Fruit fly (Drosophila melanogaster) whole organism, embryonic: ENCODE data around the gene bon.

Experiments
- Ada2b ChIP-seq: fragments of 200-800 bp; sonication (Bioruptor generic); IDR thresholded peaks from 2 replicates; pipeline ENCODE4 v1.3.6; 2022; ENCODE audit warnings: missing biosample characterization, missing genetic modification characterization
- Atf6 ChIP-seq: fragments of 200-800 bp; sonication (Bioruptor generic); IDR thresholded peaks from 2 replicates; pipeline ENCODE4 v1.3.6; 2022; ENCODE audit warnings: missing biosample characterization, missing genetic modification characterization
- CG13296 ChIP-seq: fragments of 200-800 bp; sonication (Bioruptor generic); optimal IDR thresholded peaks from 3 replicates; lab custom pipeline; 2018; ENCODE audit warnings: missing biosample characterization, mild to moderate bottlenecking, missing genetic modification characterization
- CG13894 ChIP-seq: fragments of 200-800 bp; sonication (Bioruptor generic); optimal IDR thresholded peaks from 3 replicates; lab custom pipeline; 2018; ENCODE audit warnings: missing biosample characterization, mild to moderate bottlenecking, missing genetic modification characterization, moderate library complexity
- CG14710 ChIP-seq: fragments of 200-800 bp; sonication (Bioruptor generic); optimal IDR thresholded peaks from 3 replicates; lab custom pipeline; 2019; ENCODE audit warnings: missing biosample characterization, mild to moderate bottlenecking, missing genetic modification characterization, moderate library complexity
- CG15011 ChIP-seq: fragments of 200-800 bp; sonication (Bioruptor generic); optimal IDR thresholded peaks from 3 replicates; lab custom pipeline; 2018; ENCODE audit warnings: missing biosample characterization, mild to moderate bottlenecking, missing genetic modification characterization
- CG15479 ChIP-seq: fragments of 200-800 bp; sonication (Bioruptor generic); optimal IDR thresholded peaks from 3 replicates; lab custom pipeline; 2019; ENCODE audit warnings: missing biosample characterization, mild to moderate bottlenecking, missing genetic modification characterization, moderate library complexity
- CG15514 ChIP-seq: fragments of 200-800 bp; sonication (Bioruptor generic); optimal IDR thresholded peaks from 3 replicates; lab custom pipeline; 2017; ENCODE audit warnings: missing biosample characterization, missing genetic modification characterization, mild to moderate bottlenecking, moderate library complexity, missing genetic modification reagents
- CG1603 ChIP-seq: fragments of 200-800 bp; sonication (Bioruptor generic); optimal IDR thresholded peaks from 2 replicates; lab custom pipeline; 2019; ENCODE audit warnings: missing biosample characterization, mild to moderate bottlenecking, missing genetic modification characterization, moderate library complexity
- CG2116 ChIP-seq: fragments of 200-800 bp; sonication (Bioruptor generic); optimal IDR thresholded peaks from 3 replicates; lab custom pipeline; 2018; ENCODE audit warnings: missing biosample characterization, mild to moderate bottlenecking, missing genetic modification characterization
- CG30431 ChIP-seq: fragments of 200-800 bp; sonication (Bioruptor generic); optimal IDR thresholded peaks from 2 replicates; lab custom pipeline; 2017; ENCODE audit warnings: missing biosample characterization, missing genetic modification characterization
- CG34224 ChIP-seq: fragments of 200-800 bp; sonication (Bioruptor generic); IDR thresholded peaks from 3 replicates; pipeline ENCODE4 v1.3.6; 2022; ENCODE audit warnings: missing biosample characterization, missing genetic modification characterization; ENCODE audit not compliant: partially characterized antibody
- CG4360 ChIP-seq: fragments of 200-800 bp; sonication (Bioruptor generic); IDR thresholded peaks from 2 replicates; pipeline ENCODE4 v1.3.6; 2022; ENCODE audit warnings: missing biosample characterization, missing genetic modification characterization
- CG4424 ChIP-seq: fragments of 200-800 bp; sonication (Bioruptor generic); optimal IDR thresholded peaks from 3 replicates; lab custom pipeline; 2016; ENCODE audit warnings: missing biosample characterization, missing genetic modification characterization
- CG4617 ChIP-seq: fragments of 200-800 bp; sonication (Bioruptor generic); optimal IDR thresholded peaks from 3 replicates; lab custom pipeline; 2016; ENCODE audit warnings: missing biosample characterization, missing genetic modification characterization, borderline replicate concordance
- CG9437 ChIP-seq: fragments of 200-800 bp; sonication (Bioruptor generic); optimal IDR thresholded peaks from 2 replicates; lab custom pipeline; 2018; ENCODE audit warnings: missing biosample characterization, mild to moderate bottlenecking, missing genetic modification characterization
- CkIIα-i1 ChIP-seq: fragments of 200-800 bp; sonication (Bioruptor generic); IDR thresholded peaks from 2 replicates; pipeline ENCODE4 v1.3.6; 2022; ENCODE audit warnings: missing biosample characterization, missing genetic modification characterization
- Dip2 ChIP-seq: fragments of 200-800 bp; sonication (Bioruptor generic); IDR thresholded peaks from 2 replicates; pipeline ENCODE4 v1.3.6; 2022; ENCODE audit warnings: missing biosample characterization, missing genetic modification characterization
- Dp ChIP-seq: fragments of 200-800 bp; sonication (Bioruptor generic); optimal IDR thresholded peaks from 2 replicates; lab custom pipeline; 2018; ENCODE audit warnings: missing biosample characterization, mild to moderate bottlenecking, missing genetic modification characterization, moderate library complexity
- E2f2 ChIP-seq: fragments of 200-800 bp; sonication (Bioruptor generic); IDR thresholded peaks from 2 replicates; pipeline ENCODE4 v1.3.6; 2022; ENCODE audit warnings: missing biosample characterization, missing genetic modification characterization
- Gug ChIP-seq: fragments of 200-800 bp; sonication (Bioruptor generic); IDR thresholded peaks from 4 replicates; pipeline ENCODE4 v1.3.6; 2022; ENCODE audit warnings: missing biosample characterization, missing genetic modification characterization
- Hand ChIP-seq: fragments of 200-800 bp; sonication (Bioruptor generic); optimal IDR thresholded peaks from 2 replicates; lab custom pipeline; 2017; ENCODE audit warnings: mild to moderate bottlenecking, missing biosample characterization, missing genetic modification reagents, missing genetic modification characterization
- HmgZ ChIP-seq: fragments of 200-800 bp; sonication (Bioruptor generic); optimal IDR thresholded peaks from 2 replicates; lab custom pipeline; 2018; ENCODE audit warnings: missing biosample characterization, mild to moderate bottlenecking, missing genetic modification characterization
- Hmx ChIP-seq: fragments of 200-800 bp; sonication (Bioruptor generic); optimal IDR thresholded peaks from 2 replicates; lab custom pipeline; 2016; ENCODE audit warnings: missing biosample characterization, missing genetic modification characterization
- MESR4 ChIP-seq: fragments of 200-800 bp; sonication (Bioruptor generic); optimal IDR thresholded peaks from 2 replicates; lab custom pipeline; 2018; ENCODE audit warnings: missing biosample characterization, mild to moderate bottlenecking, missing genetic modification characterization, moderate library complexity
- NK7.1 ChIP-seq: fragments of 200-800 bp; sonication (Bioruptor generic); optimal IDR thresholded peaks from 3 replicates; lab custom pipeline; 2016; ENCODE audit warnings: missing biosample characterization, missing genetic modification characterization
- Poxn ChIP-seq: fragments of 200-800 bp; sonication (Bioruptor generic); IDR thresholded peaks from 2 replicates; pipeline ENCODE4 v1.3.6; 2022; ENCODE audit warnings: missing biosample characterization, missing genetic modification characterization
- Sin3A ChIP-seq: fragments of >200 bp; optimal IDR thresholded peaks from 2 replicates; lab custom pipeline; 2018
- Trl ChIP-seq, 3 experiments: fragments of >200 bp in 2 of 3; fragments of 200-800 bp in 1 of 3; sonication (Bioruptor generic) in 1 of 3; optimal IDR thresholded peaks; 2 replicates in 1 of 3; 3 replicates in 2 of 3; lab custom pipeline; 2016 to 2017; ENCODE audit warnings: missing biosample characterization in 1 of 3, missing genetic modification characterization in 1 of 3
- YL-1 ChIP-seq: fragments of 200-800 bp; sonication (Bioruptor generic); optimal IDR thresholded peaks from 3 replicates; lab custom pipeline; 2017; ENCODE audit warnings: missing biosample characterization, mild to moderate bottlenecking, missing genetic modification characterization
- amos ChIP-seq: fragments of 200-800 bp; sonication (Bioruptor generic); IDR thresholded peaks from 2 replicates; pipeline ENCODE4 v1.3.6; 2022; ENCODE audit warnings: missing biosample characterization, missing genetic modification characterization; ENCODE audit not compliant: partially characterized antibody
- aop ChIP-seq: fragments of 200-800 bp; sonication (Bioruptor generic); IDR thresholded peaks from 2 replicates; pipeline ENCODE4 v1.3.6; 2022; ENCODE audit warnings: missing biosample characterization, missing genetic modification characterization
- ase ChIP-seq: fragments of 200-800 bp; sonication (Bioruptor generic); IDR thresholded peaks from 3 replicates; pipeline ENCODE4 v1.3.6; 2022; ENCODE audit warnings: missing biosample characterization, missing genetic modification characterization
- crp ChIP-seq, 2 experiments: fragments of 200-800 bp; sonication (Bioruptor generic); optimal IDR thresholded peaks; 2 replicates in 1 of 2; 3 replicates in 1 of 2; lab custom pipeline; 2017; ENCODE audit warnings: missing biosample characterization in 2 of 2, missing genetic modification characterization in 2 of 2, mild to moderate bottlenecking in 1 of 2, moderate library complexity in 1 of 2
- fd96Cb ChIP-seq: fragments of 200-800 bp; sonication (Bioruptor generic); optimal IDR thresholded peaks from 2 replicates; lab custom pipeline; 2018; ENCODE audit warnings: missing biosample characterization, mild to moderate bottlenecking, missing genetic modification characterization, moderate library complexity
- gfzf ChIP-seq: fragments of 200-800 bp; sonication (Bioruptor generic); optimal IDR thresholded peaks from 2 replicates; lab custom pipeline; 2016; ENCODE audit warnings: missing biosample characterization, mild to moderate bottlenecking, missing genetic modification characterization, moderate library complexity
- nmo ChIP-seq: fragments of 200-800 bp; sonication (Bioruptor generic); optimal IDR thresholded peaks from 2 replicates; lab custom pipeline; 2018; ENCODE audit warnings: missing biosample characterization, mild to moderate bottlenecking, missing genetic modification characterization, moderate library complexity
- p53 ChIP-seq: fragments of 200-800 bp; sonication (Bioruptor generic); optimal IDR thresholded peaks from 2 replicates; lab custom pipeline; 2016; ENCODE audit warnings: missing biosample characterization, missing genetic modification characterization
- phol ChIP-seq: fragments of 200-800 bp; sonication (Bioruptor generic); optimal IDR thresholded peaks from 3 replicates; lab custom pipeline; 2018; ENCODE audit warnings: missing biosample characterization, mild to moderate bottlenecking, missing genetic modification characterization, moderate library complexity
- pzg ChIP-seq: fragments of 200-800 bp; sonication (Bioruptor generic); optimal IDR thresholded peaks from 3 replicates; lab custom pipeline; 2018; ENCODE audit warnings: missing biosample characterization, mild to moderate bottlenecking, missing genetic modification characterization, moderate library complexity
- sc ChIP-seq, 3 experiments: fragments of >200 bp in 2 of 3; fragments of 200-800 bp in 1 of 3; sonication (Bioruptor generic) in 1 of 3; optimal IDR thresholded peaks; 2 replicates in 2 of 3; 3 replicates in 1 of 3; lab custom pipeline; 2017; ENCODE audit warnings: mild to moderate bottlenecking in 1 of 3, missing biosample characterization in 1 of 3, missing genetic modification characterization in 1 of 3, missing genetic modification reagents in 1 of 3
- sisA ChIP-seq: fragments of 200-800 bp; sonication (Bioruptor generic); IDR thresholded peaks from 2 replicates; pipeline ENCODE4 v1.3.6; 2022; ENCODE audit warnings: missing biosample characterization, missing genetic modification characterization
- stwl ChIP-seq: fragments of 200-800 bp; sonication (Bioruptor generic); optimal IDR thresholded peaks from 3 replicates; lab custom pipeline; 2018; ENCODE audit warnings: missing biosample characterization, mild to moderate bottlenecking, missing genetic modification characterization, moderate library complexity
- tin ChIP-seq: fragments of 200-800 bp; sonication (Bioruptor generic); optimal IDR thresholded peaks from 3 replicates; lab custom pipeline; 2016; ENCODE audit warnings: missing biosample characterization, missing genetic modification characterization
- trem ChIP-seq: fragments of 200-800 bp; optimal IDR thresholded peaks from 3 replicates; lab custom pipeline; 2019; ENCODE audit warnings: missing biosample characterization, mild to moderate bottlenecking, missing genetic modification characterization, moderate library complexity
- tx ChIP-seq: fragments of 200-800 bp; sonication (Bioruptor generic); optimal IDR thresholded peaks from 2 replicates; lab custom pipeline; 2016; ENCODE audit warnings: missing biosample characterization, missing genetic modification characterization
- yki ChIP-seq: fragments of >200 bp; optimal IDR thresholded peaks from 3 replicates; lab custom pipeline; 2018

Gene bon

DNA sequence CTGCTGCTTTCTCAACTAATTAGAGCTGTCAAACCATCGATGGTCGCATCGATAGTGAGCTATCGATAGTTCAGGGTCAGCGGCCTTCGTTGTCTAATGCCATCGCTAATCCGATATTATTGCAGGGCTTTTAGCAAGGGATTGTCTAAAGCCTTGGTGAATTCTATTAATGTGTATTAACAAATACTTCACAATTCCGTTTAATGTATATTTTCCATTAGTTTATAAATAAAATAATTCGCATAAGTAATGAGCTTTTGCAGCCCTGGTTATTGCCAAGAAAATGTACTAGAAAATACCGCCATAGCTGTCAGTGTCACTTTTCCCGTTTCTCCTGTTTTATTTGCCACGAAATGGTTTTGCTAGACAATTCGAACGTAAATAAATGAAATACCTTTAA lies 13.1 kb upstream of the bon start, which contains the start of the genes EloB and Srp14 (continued):
- peak; percentile 81 for TF ChIP-seq CG13296 (GFP tag; lab: Kevin White, UChicago)
- TF ChIP-seq HmgZ: peak; percentile 90
- peak; percentile 86 for TF ChIP-seq Gug
- TF ChIP-seq yki: no peak
- no peak for TF ChIP-seq sc (optimal IDR thresholded peaks at IDR 0.05; lab: Kevin White, UChicago)
- TF ChIP-seq sc (GFP tag; optimal IDR thresholded peaks at IDR 0.05; lab: Kevin White, UChicago): no peak
- TF ChIP-seq Dip2 (GFP tag; lab: Robert Waterston, UW): no peak
- TF ChIP-seq crp (GFP tag; optimal IDR thresholded peaks at IDR 0.05; lab: Kevin White, UChicago): peak in 1 of 2 experiments; percentile 27
- TF ChIP-seq MESR4 (GFP tag; lab: Kevin White, UChicago): peak; percentile 90
- TF ChIP-seq CG13894 (tag; lab: Kevin White, UChicago): no peak
- TF ChIP-seq CG15479: peak; percentile 2
- no peak for TF ChIP-seq aop
- peak; percentile 95 for TF ChIP-seq CG4617 (GFP tag; lab: Kevin White, UChicago)
- TF ChIP-seq YL-1 (GFP tag; lab: Kevin White, UChicago): peak; percentile 95
- TF ChIP-seq, all 482 proteins: peak for 375

DNA sequence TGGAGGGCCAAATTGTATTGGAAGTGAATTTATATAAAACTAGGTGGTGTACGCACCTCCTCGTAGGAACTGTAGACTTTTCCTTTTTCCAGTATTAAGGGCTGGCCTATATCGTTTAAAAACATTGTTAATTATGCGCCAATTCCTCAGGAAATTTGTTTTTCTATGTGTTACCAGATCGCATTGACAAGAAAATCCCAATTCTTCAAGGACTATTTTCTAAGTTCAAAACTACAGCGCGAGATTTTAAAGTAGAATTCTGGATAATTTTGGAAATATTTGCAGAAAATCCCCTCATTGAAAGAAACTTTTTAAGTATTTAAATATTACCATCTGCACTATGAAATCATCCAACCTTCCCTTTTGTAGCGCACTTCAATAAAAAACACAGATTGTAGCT lies 11.6 kb upstream of the bon start, which contains the start of gene CG34008:
Gene CG34008, minus strand, starts transcription at position 147 of the 400 bp plus-strand sequence.
- TF ChIP-seq CG34224 (GFP tag; lab: Robert Waterston, UW) (no peak), E2f2 (GFP tag; lab: Robert Waterston, UW) (peak; percentile 67; the same call in 1 of the 2 replicates), gfzf (peak; percentile 58), Dp (peak; percentile 54)

DNA sequence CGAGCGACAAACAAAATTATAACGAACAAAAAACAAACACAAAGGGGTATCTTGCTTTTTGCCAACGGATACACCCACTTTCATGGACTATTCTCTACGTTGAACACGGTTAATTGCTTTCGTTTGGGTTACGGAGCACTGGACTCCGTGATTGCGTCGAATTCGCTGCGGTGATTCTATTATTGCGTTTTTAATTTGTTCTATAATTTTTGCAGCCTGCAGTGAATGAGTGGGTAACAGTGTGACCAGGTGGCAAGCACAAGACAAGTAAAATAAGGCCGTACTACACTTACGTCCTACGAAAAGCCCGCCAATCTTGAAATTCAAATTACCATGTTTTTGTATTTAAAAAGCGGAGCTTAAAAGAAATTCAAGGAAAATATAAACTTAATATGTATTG lies 7.4 kb upstream of the bon start, which contains the start of gene CG16953:
Gene CG16953, minus strand, starts transcription at position 268 of the 400 bp plus-strand sequence.
- TF ChIP-seq trem (tag; lab: Kevin White, UChicago): peak; percentile 50
- TF ChIP-seq CG9437 (GFP tag; lab: Kevin White, UChicago): peak; percentile 25
- TF ChIP-seq Poxn (GFP tag; lab: Robert Waterston, UW): no peak
- peak; percentile 84 for TF ChIP-seq gfzf
- no peak for TF ChIP-seq CG4424
- TF ChIP-seq Sin3A: no peak
- TF ChIP-seq nmo (GFP tag; lab: Kevin White, UChicago): no peak
- TF ChIP-seq CG1603 (tag; lab: Kevin White, UChicago): peak; percentile 37
- TF ChIP-seq tx: no peak
- no peak for TF ChIP-seq p53 (GFP tag; lab: Kevin White, UChicago)
- no peak for TF ChIP-seq Atf6 (GFP tag; lab: Robert Waterston, UW)
- TF ChIP-seq CG15011: no peak
- peak; percentile 20 for TF ChIP-seq CG15514
- no peak for TF ChIP-seq ase (GFP tag; lab: Robert Waterston, UW)
- TF ChIP-seq CG14710 (tag; lab: Kevin White, UChicago): peak; percentile 24
- no peak for TF ChIP-seq Hmx (GFP tag; lab: Kevin White, UChicago)
- TF ChIP-seq Trl (optimal IDR thresholded peaks at IDR 0.05; lab: Kevin White, UChicago): no peak
- TF ChIP-seq Trl (GFP tag; optimal IDR thresholded peaks at IDR 0.05; lab: Kevin White, UChicago): no peak
- TF ChIP-seq tin: no peak
- TF ChIP-seq NK7.1: no peak
- no peak for TF ChIP-seq amos (GFP tag; lab: Robert Waterston, UW)
- TF ChIP-seq CG15479: no peak
- TF ChIP-seq pzg (GFP tag; lab: Kevin White, UChicago): peak; percentile 64
- TF ChIP-seq sisA (GFP tag; lab: Robert Waterston, UW): no peak
- no peak for TF ChIP-seq CkIIα-i1 (GFP tag; lab: Robert Waterston, UW)
- no peak for TF ChIP-seq fd96Cb
- TF ChIP-seq YL-1 (GFP tag; lab: Kevin White, UChicago): peak; percentile 54
- peak; percentile 15 for TF ChIP-seq CG2116 (GFP tag; lab: Kevin White, UChicago)
- TF ChIP-seq CG30431 (GFP tag; lab: Kevin White, UChicago): no peak
- no peak for TF ChIP-seq CG4360 (GFP tag; lab: Robert Waterston, UW)
- peak; percentile 12 for TF ChIP-seq phol
- no peak for TF ChIP-seq Hand
- peak; percentile 46 for TF ChIP-seq stwl (tag; lab: Kevin White, UChicago)
- no peak for TF ChIP-seq Ada2b
